Worm (Caenorhabditis elegans): ENCODE results near the gene ZK381.2.

Gene ZK381.2

DNA sequence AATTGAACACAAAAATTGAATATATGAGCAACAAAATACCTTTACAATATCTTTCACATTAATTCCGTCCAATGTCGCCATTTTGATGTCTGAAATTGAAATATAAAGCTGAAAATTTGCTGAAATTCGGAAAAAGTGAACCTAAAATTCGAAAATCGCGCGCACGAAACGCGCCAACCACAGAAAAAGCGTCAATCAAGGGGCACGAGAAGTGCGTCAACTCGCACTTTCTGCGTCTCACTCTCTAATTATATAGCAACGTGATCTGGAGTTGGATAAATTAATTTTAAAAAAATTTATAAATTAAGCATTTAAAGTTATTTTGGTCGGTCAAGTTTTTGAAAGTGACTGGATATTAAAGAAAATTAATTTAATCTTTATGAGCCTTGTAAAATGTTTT is 46.0 kb upstream of the ZK381.2 start, which contains the start of gene ruvb-2 (continued):
- TF ChIP-seq nhr-90 (tag; optimal IDR thresholded peaks at IDR 0.05; ENCODE audit: poor library complexity): peak; percentile 89
- peak; percentile 81 for TF ChIP-seq ceh-8 (GFP tag; optimal IDR thresholded peaks at IDR 0.05)
- TF ChIP-seq alr-1 (tag; optimal IDR thresholded peaks at IDR 0.05; ENCODE audit: borderline replicate concordance): no peak
- TF ChIP-seq fkh-4 (tag; optimal IDR thresholded peaks at IDR 0.05; ENCODE audit: borderline replicate concordance): peak; percentile 60
- peak; percentile 42 for TF ChIP-seq hpl-2 (GFP tag; optimal IDR thresholded peaks at IDR 0.05)
- no peak for TF ChIP-seq sptf-1 (tag; optimal IDR thresholded peaks at IDR 0.05)
- TF ChIP-seq pax-3 (tag; optimal IDR thresholded peaks at IDR 0.05): peak; percentile 65
- TF ChIP-seq lir-3 (tag; optimal IDR thresholded peaks at IDR 0.05; ENCODE audit: poor library complexity): peak; percentile 61
- TF ChIP-seq nhr-11 (tag; optimal IDR thresholded peaks at IDR 0.05): peak; percentile 68
- no peak for TF ChIP-seq egl-27 (tag; optimal IDR thresholded peaks at IDR 0.05)
- peak; percentile 93 for TF ChIP-seq skn-1 (tag; optimal IDR thresholded peaks at IDR 0.05)
- peak; percentile 88 for TF ChIP-seq nhr-20 (tag; optimal IDR thresholded peaks at IDR 0.05)
- peak; percentile 69 for TF ChIP-seq fos-1 (tag; optimal IDR thresholded peaks at IDR 0.05)
- TF ChIP-seq hlh-4 (tag; optimal IDR thresholded peaks at IDR 0.05): no peak
- TF ChIP-seq nhr-47 (tag; optimal IDR thresholded peaks at IDR 0.05): peak; percentile 93
- peak; percentile 89 to 92 (median 91) for TF ChIP-seq dpl-1 (GFP tag; optimal IDR thresholded peaks at IDR 0.05)
- TF ChIP-seq sup-37 (GFP tag; optimal IDR thresholded peaks at IDR 0.05): peak; percentile 1
- TF ChIP-seq fkh-8 (tag; optimal IDR thresholded peaks at IDR 0.05): peak; percentile 88
- TF ChIP-seq unc-98 (GFP tag; IDR thresholded peaks at IDR 0.05): no peak
- TF ChIP-seq blmp-1 (tag; optimal IDR thresholded peaks at IDR 0.05): peak; percentile 90
- TF ChIP-seq C16A3.4 (tag; optimal IDR thresholded peaks at IDR 0.05): peak; percentile 92
- TF ChIP-seq elt-3 (tag; optimal IDR thresholded peaks at IDR 0.05): peak in 1 of 6 experiments; percentile 85
- no peak for TF ChIP-seq hlh-17 (GFP tag; optimal IDR thresholded peaks at IDR 0.05; ENCODE audit: borderline replicate concordance)
- peak; percentile 71 for TF ChIP-seq ztf-4 (tag; optimal IDR thresholded peaks at IDR 0.05)
- peak; percentile 82 for TF ChIP-seq grh-1 (GFP tag; IDR thresholded peaks at IDR 0.05)
- TF ChIP-seq pqm-1 (tag; optimal IDR thresholded peaks at IDR 0.05): no peak
- TF ChIP-seq lin-39 (tag; optimal IDR thresholded peaks at IDR 0.05): peak; percentile 93
- peak; percentile 69 for TF ChIP-seq sox-4 (tag; optimal IDR thresholded peaks at IDR 0.05)
- TF ChIP-seq mdl-1 (tag; optimal IDR thresholded peaks at IDR 0.05): peak in 1 of 2 experiments; percentile 90
- TF ChIP-seq tbx-2 (tag; optimal IDR thresholded peaks at IDR 0.05): peak; percentile 88
- TF ChIP-seq ztf-11 (tag; optimal IDR thresholded peaks at IDR 0.05): peak in 1 of 2 experiments; percentile 62
- TF ChIP-seq jun-1 (tag; optimal IDR thresholded peaks at IDR 0.05): peak; percentile 77
- peak; percentile 94 for TF ChIP-seq nhr-71 (tag; optimal IDR thresholded peaks at IDR 0.05)
- TF ChIP-seq nhr-12 (tag; optimal IDR thresholded peaks at IDR 0.05): no peak
- TF ChIP-seq ceh-82 (tag; optimal IDR thresholded peaks at IDR 0.05): peak; percentile 77 to 92 (median 77)
- peak; percentile 89 for TF ChIP-seq xbp-1 (tag; optimal IDR thresholded peaks at IDR 0.05)
- TF ChIP-seq nhr-85 (tag): peak; percentile 92
- peak; percentile 55 for TF ChIP-seq C04F5.9 (tag; optimal IDR thresholded peaks at IDR 0.05)
- peak; percentile 69 for TF ChIP-seq F16B12.6 (tag; optimal IDR thresholded peaks at IDR 0.05)
- peak; percentile 54 for TF ChIP-seq ceh-88 (GFP tag; IDR thresholded peaks at IDR 0.05)
- TF ChIP-seq lin-35 (GFP tag; optimal IDR thresholded peaks at IDR 0.05): peak; percentile 91 to 95
- peak; percentile 84 for TF ChIP-seq irx-1 (tag; optimal IDR thresholded peaks at IDR 0.05)
- TF ChIP-seq vab-15 (tag; optimal IDR thresholded peaks at IDR 0.05): no peak
- TF ChIP-seq nhr-77 (tag; optimal IDR thresholded peaks at IDR 0.05): peak; percentile 71
- TF ChIP-seq snu-23 (GFP tag; optimal IDR thresholded peaks at IDR 0.05): peak; percentile 93
- no peak for TF ChIP-seq C34B4.2 (tag; optimal IDR thresholded peaks at IDR 0.05)
- peak; percentile 92 to 94 for TF ChIP-seq lsy-2 (tag; optimal IDR thresholded peaks at IDR 0.05)
- peak; percentile 80 for TF ChIP-seq egl-13 (tag; optimal IDR thresholded peaks at IDR 0.05)
- no peak for TF ChIP-seq Y116A8C.19 (tag; optimal IDR thresholded peaks at IDR 0.05; ENCODE audit: borderline replicate concordance)
- TF ChIP-seq aly-2 (tag; optimal IDR thresholded peaks at IDR 0.05): peak; percentile 59
- TF ChIP-seq nhr-237 (tag; optimal IDR thresholded peaks at IDR 0.05): peak; percentile 48
- no peak for TF ChIP-seq unc-62 (GFP tag; optimal IDR thresholded peaks at IDR 0.05)
- TF ChIP-seq ama-1 (optimal IDR thresholded peaks at IDR 0.05): peak; percentile 14

Data from whole organism, L1 larva.